Fruit fly (Drosophila melanogaster) whole organism, embryonic: Measurements from ENCODE around the gene RpS28b.
A peak's percentile ranks its signal among the peaks of the same experiment; 100 is the strongest.

Experiments used
- Asciz ChIP-seq: fragments of 200-800 bp; sonication (Bioruptor generic); optimal IDR thresholded peaks from 2 replicates; lab custom pipeline; 2017; ENCODE audit warnings: missing biosample characterization, mild to moderate bottlenecking, missing genetic modification characterization, missing genetic modification reagents
- Atf3 ChIP-seq: fragments of 200-800 bp; sonication (Bioruptor generic); optimal IDR thresholded peaks from 3 replicates; lab custom pipeline; 2016; ENCODE audit warnings: missing biosample characterization, missing genetic modification characterization
- Bdp1 ChIP-seq: fragments of 200-800 bp; sonication (Bioruptor generic); optimal IDR thresholded peaks from 3 replicates; lab custom pipeline; 2016; ENCODE audit warnings: missing biosample characterization, missing genetic modification characterization
- CG10147 ChIP-seq: fragments of 200-800 bp; sonication (Bioruptor generic); optimal IDR thresholded peaks from 2 replicates; lab custom pipeline; 2019; ENCODE audit warnings: missing biosample characterization, mild to moderate bottlenecking, missing genetic modification characterization, moderate library complexity
- CG10543 ChIP-seq: fragments of 200-800 bp; sonication (Bioruptor generic); optimal IDR thresholded peaks from 3 replicates; lab custom pipeline; 2017; ENCODE audit warnings: missing biosample characterization, mild to moderate bottlenecking, missing genetic modification characterization, moderate library complexity
- CG15269 ChIP-seq: fragments of 200-800 bp; sonication (Bioruptor generic); optimal IDR thresholded peaks from 2 replicates; lab custom pipeline; 2018; ENCODE audit warnings: missing biosample characterization, mild to moderate bottlenecking, missing genetic modification characterization, moderate library complexity
- CG16779 ChIP-seq: fragments of 200-800 bp; sonication (Bioruptor generic); IDR thresholded peaks from 2 replicates; pipeline ENCODE4 v1.3.6; 2022; ENCODE audit warnings: missing biosample characterization, missing genetic modification characterization
- CG18599 ChIP-seq: fragments of 200-800 bp; sonication (Bioruptor generic); optimal IDR thresholded peaks from 3 replicates; lab custom pipeline; 2017; ENCODE audit warnings: missing biosample characterization, missing genetic modification characterization, mild to moderate bottlenecking, moderate library complexity, missing genetic modification reagents
- CG18619 ChIP-seq: fragments of 200-800 bp; sonication (Bioruptor generic); optimal IDR thresholded peaks from 3 replicates; lab custom pipeline; 2017; ENCODE audit warnings: missing biosample characterization, mild to moderate bottlenecking, missing genetic modification characterization
- CG2129 ChIP-seq: fragments of 200-800 bp; sonication (Bioruptor generic); IDR thresholded peaks from 2 replicates; pipeline ENCODE4 v1.3.6; 2022; ENCODE audit warnings: missing biosample characterization, missing genetic modification characterization; ENCODE audit not compliant: partially characterized antibody
- CG30020 ChIP-seq: fragments of 200-800 bp; optimal IDR thresholded peaks from 2 replicates; lab custom pipeline; 2019; ENCODE audit warnings: missing biosample characterization, mild to moderate bottlenecking, missing genetic modification characterization, moderate library complexity
- CG3726 ChIP-seq: fragments of 200-800 bp; sonication (Bioruptor generic); IDR thresholded peaks from 3 replicates; pipeline ENCODE4, ENCODE4 v1.3.6; 2022; ENCODE audit warnings: missing biosample characterization, missing genetic modification characterization
- CG3995 ChIP-seq: fragments of 200-800 bp; sonication (Bioruptor generic); optimal IDR thresholded peaks from 3 replicates; lab custom pipeline; 2016; ENCODE audit warnings: missing biosample characterization, missing genetic modification characterization
- CG6765 ChIP-seq: fragments of 200-800 bp; sonication (Bioruptor generic); optimal IDR thresholded peaks from 3 replicates; lab custom pipeline; 2017; ENCODE audit warnings: missing biosample characterization, mild to moderate bottlenecking, missing genetic modification characterization
- CG7839 ChIP-seq: fragments of 200-800 bp; sonication (Bioruptor generic); optimal IDR thresholded peaks from 3 replicates; lab custom pipeline; 2018; ENCODE audit warnings: missing biosample characterization, mild to moderate bottlenecking, missing genetic modification characterization, moderate library complexity
- CG8478 ChIP-seq: fragments of >200 bp; optimal IDR thresholded peaks from 2 replicates; lab custom pipeline; 2018
- CG8924 ChIP-seq: fragments of 200-800 bp; optimal IDR thresholded peaks from 3 replicates; lab custom pipeline; 2019; ENCODE audit warnings: missing biosample characterization, mild to moderate bottlenecking, missing genetic modification characterization, moderate library complexity
- CG9727 ChIP-seq: fragments of 200-800 bp; sonication (Bioruptor generic); optimal IDR thresholded peaks from 3 replicates; lab custom pipeline; 2017; ENCODE audit warnings: missing biosample characterization, mild to moderate bottlenecking, missing genetic modification characterization
- CG9817 ChIP-seq: fragments of 200-800 bp; sonication (Bioruptor generic); optimal IDR thresholded peaks from 2 replicates; lab custom pipeline; 2018; ENCODE audit warnings: missing biosample characterization, mild to moderate bottlenecking, missing genetic modification characterization, moderate library complexity
- CoRest ChIP-seq: fragments of 200-800 bp; sonication (Bioruptor generic); optimal IDR thresholded peaks from 3 replicates; lab custom pipeline; 2018; ENCODE audit warnings: missing biosample characterization, mild to moderate bottlenecking, missing genetic modification characterization, moderate library complexity
- CrebB ChIP-seq: fragments of 200-800 bp; sonication (Bioruptor generic); optimal IDR thresholded peaks from 3 replicates; lab custom pipeline; 2018; ENCODE audit warnings: missing biosample characterization, mild to moderate bottlenecking, missing genetic modification characterization
- D19A ChIP-seq: fragments of 200-800 bp; optimal IDR thresholded peaks from 3 replicates; lab custom pipeline; 2019; ENCODE audit warnings: missing biosample characterization, mild to moderate bottlenecking, missing genetic modification characterization, moderate library complexity
- Dbx ChIP-seq: fragments of 200-800 bp; sonication (Bioruptor generic); IDR thresholded peaks from 3 replicates; pipeline ENCODE4 v1.3.6; 2022; ENCODE audit warnings: missing biosample characterization, missing genetic modification characterization
- Dek ChIP-seq: fragments of 200-800 bp; sonication (Bioruptor generic); optimal IDR thresholded peaks from 3 replicates; lab custom pipeline; 2019; ENCODE audit warnings: missing biosample characterization, mild to moderate bottlenecking, missing genetic modification characterization, moderate library complexity
- Dfd ChIP-seq, 2 experiments: fragments of >200 bp; optimal IDR thresholded peaks; 2 replicates each; lab custom pipeline; 2017; ENCODE audit warnings: missing biosample characterization in 2 of 2, missing genetic modification characterization in 2 of 2
- Hmr ChIP-seq: fragments of 200-800 bp; sonication (Bioruptor generic); optimal IDR thresholded peaks from 3 replicates; lab custom pipeline; 2017; ENCODE audit warnings: mild to moderate bottlenecking, missing biosample characterization, missing genetic modification reagents, missing genetic modification characterization
- Lim3 ChIP-seq: fragments of 200-800 bp; sonication (Bioruptor generic); IDR thresholded peaks from 2 replicates; pipeline ENCODE4 v1.3.6; 2022; ENCODE audit warnings: missing biosample characterization, missing genetic modification characterization
- Meics ChIP-seq: fragments of 200-800 bp; sonication (Bioruptor generic); optimal IDR thresholded peaks from 2 replicates; lab custom pipeline; 2017; ENCODE audit warnings: missing biosample characterization, mild to moderate bottlenecking, missing genetic modification characterization
- Rfx ChIP-seq: fragments of 200-800 bp; sonication (Bioruptor generic); IDR thresholded peaks from 2 replicates; pipeline ENCODE4 v1.3.6; 2022; ENCODE audit warnings: missing biosample characterization, missing genetic modification characterization
- Taf1 ChIP-seq: fragments of 200-800 bp; sonication (Bioruptor generic); IDR thresholded peaks from 2 replicates; pipeline ENCODE4 v1.3.6; 2022; ENCODE audit warnings: missing biosample characterization, missing genetic modification characterization
- bcd ChIP-seq: fragments of 200-800 bp; sonication (Bioruptor generic); optimal IDR thresholded peaks from 2 replicates; lab custom pipeline; 2017; ENCODE audit warnings: missing biosample characterization, mild to moderate bottlenecking, missing genetic modification characterization
- cad ChIP-seq: fragments of >200 bp; optimal IDR thresholded peaks from 2 replicates; lab custom pipeline; 2017; ENCODE audit warnings: missing biosample characterization, missing genetic modification characterization
- cas ChIP-seq: fragments of 200-800 bp; sonication (Bioruptor generic); IDR thresholded peaks from 2 replicates; pipeline ENCODE4 v1.3.6; 2022; ENCODE audit warnings: missing biosample characterization, missing genetic modification characterization
- eve ChIP-seq, 2 experiments: fragments of >200 bp; optimal IDR thresholded peaks; 2 replicates each; lab custom pipeline; 2017; ENCODE audit warnings: missing biosample characterization in 2 of 2, missing genetic modification characterization in 2 of 2
- gem ChIP-seq: fragments of 200-800 bp; sonication (Bioruptor generic); optimal IDR thresholded peaks from 2 replicates; lab custom pipeline; 2019; ENCODE audit warnings: missing biosample characterization, mild to moderate bottlenecking, missing genetic modification characterization, moderate library complexity
- grau ChIP-seq: fragments of 200-800 bp; optimal IDR thresholded peaks from 3 replicates; lab custom pipeline; 2019; ENCODE audit warnings: missing biosample characterization, mild to moderate bottlenecking, missing genetic modification characterization, moderate library complexity
- lab ChIP-seq: fragments of 200-800 bp; sonication (Bioruptor generic); optimal IDR thresholded peaks from 3 replicates; lab custom pipeline; 2017; ENCODE audit warnings: missing biosample characterization, missing genetic modification characterization, mild to moderate bottlenecking, moderate library complexity, missing genetic modification reagents
- lilli ChIP-seq: fragments of 200-800 bp; sonication (Bioruptor generic); optimal IDR thresholded peaks from 3 replicates; lab custom pipeline; 2016; ENCODE audit warnings: missing biosample characterization, missing genetic modification characterization
- lola ChIP-seq, 3 experiments: fragments of >200 bp in 2 of 3; fragments of 200-800 bp in 1 of 3; sonication (Bioruptor generic) in 1 of 3; optimal IDR thresholded peaks; 2 replicates each; lab custom pipeline; 2017 to 2019; ENCODE audit warnings: missing biosample characterization in 3 of 3, missing genetic modification characterization in 3 of 3, mild to moderate bottlenecking in 1 of 3, moderate library complexity in 1 of 3
- mirr ChIP-seq: fragments of 200-800 bp; sonication (Bioruptor generic); optimal IDR thresholded peaks from 3 replicates; lab custom pipeline; 2018; ENCODE audit warnings: missing biosample characterization, mild to moderate bottlenecking, missing genetic modification characterization
- peb ChIP-seq: fragments of 200-800 bp; sonication (Bioruptor generic); IDR thresholded peaks from 2 replicates; pipeline ENCODE4 v1.3.6; 2022; ENCODE audit warnings: missing biosample characterization, missing genetic modification characterization
- pfk ChIP-seq: fragments of 200-800 bp; sonication (Bioruptor generic); optimal IDR thresholded peaks from 2 replicates; lab custom pipeline; 2018; ENCODE audit warnings: missing biosample characterization, mild to moderate bottlenecking, missing genetic modification characterization, moderate library complexity
- schlank ChIP-seq: fragments of 200-800 bp; sonication (Bioruptor generic); optimal IDR thresholded peaks from 2 replicates; lab custom pipeline; 2018; ENCODE audit warnings: missing biosample characterization, mild to moderate bottlenecking, missing genetic modification characterization
- sens ChIP-seq: fragments of 200-800 bp; sonication (Bioruptor generic); peaks from one replicate; lab custom pipeline; 2016; ENCODE audit warnings: missing biosample characterization, missing genetic modification characterization
- slbo ChIP-seq: fragments of 200-800 bp; sonication (Bioruptor generic); IDR thresholded peaks from 2 replicates; pipeline ENCODE4 v1.3.6; 2022; ENCODE audit warnings: missing biosample characterization, missing genetic modification characterization
- slp2 ChIP-seq: fragments of 200-800 bp; sonication (Bioruptor generic); optimal IDR thresholded peaks from 2 replicates; lab custom pipeline; 2016; ENCODE audit warnings: missing biosample characterization, missing genetic modification characterization
- stwl ChIP-seq: fragments of 200-800 bp; sonication (Bioruptor generic); optimal IDR thresholded peaks from 3 replicates; lab custom pipeline; 2018; ENCODE audit warnings: missing biosample characterization, mild to moderate bottlenecking, missing genetic modification characterization, moderate library complexity
- unc-4 ChIP-seq: fragments of 200-800 bp; sonication (Bioruptor generic); IDR thresholded peaks from 2 replicates; pipeline ENCODE4 v1.3.6; 2022; ENCODE audit warnings: missing biosample characterization, missing genetic modification characterization; ENCODE audit not compliant: partially characterized antibody

RpS28b gene

DNA sequence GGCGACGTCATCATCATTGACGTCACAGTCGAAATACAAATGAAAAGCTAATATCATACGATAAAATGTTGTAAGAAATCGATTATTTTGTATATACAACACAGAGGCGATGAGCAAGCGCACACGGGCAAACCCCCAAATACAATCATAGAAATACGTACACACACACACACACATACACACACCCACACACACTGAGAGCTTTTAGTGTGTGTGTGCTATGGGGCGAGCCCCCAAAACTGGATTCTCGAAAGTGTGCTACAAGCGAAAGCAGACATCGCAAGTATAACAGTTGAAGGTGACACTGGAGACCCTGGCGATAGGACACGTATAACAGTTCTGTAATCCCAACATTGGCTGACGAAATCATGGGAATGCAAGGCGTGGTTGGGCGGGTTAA, 27.4 kb downstream of the RpS28b start (continued):
- TF ChIP-seq unc-4 (GFP tag; lab: Robert Waterston, UW) (peak; percentile 39; the same call in 1 of the 2 replicates), Asciz (GFP tag; lab: Kevin White, UChicago) (no peak), CG8478 (lab: Kevin White, UChicago) (peak; percentile 52), CrebB (tag; lab: Kevin White, UChicago) (peak; percentile 19), CG10543 (GFP tag; lab: Kevin White, UChicago) (peak; percentile 42), sens (GFP tag; lab: Kevin White, UChicago) (peak; percentile 54), schlank (no peak), CG6765 (GFP tag; lab: Kevin White, UChicago) (peak; percentile 14)

DNA sequence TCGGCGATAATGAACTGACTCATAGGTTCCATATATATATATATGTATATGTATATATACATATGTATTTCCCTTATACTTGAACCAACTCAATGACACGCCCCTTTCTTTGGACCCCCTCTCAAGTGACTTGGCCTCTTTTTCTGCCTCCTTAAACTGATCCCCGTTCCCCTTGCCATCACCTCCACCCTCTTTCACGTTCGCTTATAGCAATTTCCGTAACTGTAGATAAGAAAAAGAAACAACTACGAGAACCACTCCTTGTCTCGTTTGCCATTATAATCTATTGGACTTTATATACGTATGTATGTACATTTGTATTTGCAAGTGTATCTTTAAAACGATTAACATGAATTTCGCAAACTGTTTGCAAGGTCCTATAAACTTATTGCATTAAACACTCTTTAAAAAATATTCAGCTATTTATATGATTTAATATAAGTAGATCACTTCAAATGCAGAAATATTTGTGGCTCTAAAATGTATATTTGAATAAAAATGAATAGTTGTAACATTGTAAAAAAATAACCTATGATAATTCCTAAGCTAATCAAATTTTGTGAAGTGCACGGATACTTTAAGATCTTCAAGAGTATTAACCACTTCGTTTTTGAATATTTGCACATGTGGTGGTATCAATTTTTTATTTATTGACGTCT, 28.4 kb downstream of the RpS28b start:
- TF ChIP-seq CG18599 (GFP tag; lab: Kevin White, UChicago): peak; percentile 57
- TF ChIP-seq slbo (GFP tag; lab: Robert Waterston, UW): peak; percentile 33
- peak; percentile 25 for TF ChIP-seq CG9727 (GFP tag; lab: Kevin White, UChicago)
- no peak for TF ChIP-seq CG2129
- TF ChIP-seq gem (tag; lab: Kevin White, UChicago): peak; percentile 49
- no peak for TF ChIP-seq Bdp1 (GFP tag; lab: Kevin White, UChicago)
- TF ChIP-seq D19A: peak; percentile 67
- TF ChIP-seq Taf1 (GFP tag; lab: Robert Waterston, UW): 0 out of 2 replicates have a peak, but pooled peaks have one; percentile 13
- no peak for TF ChIP-seq CG16779 (GFP tag; lab: Robert Waterston, UW)
- no peak for TF ChIP-seq CG3995
- no peak for TF ChIP-seq cas (GFP tag; lab: Robert Waterston, UW)
- no peak for TF ChIP-seq CG3726 (GFP tag; lab: Robert Waterston, UW)
- peak; percentile 48 for TF ChIP-seq CoRest (tag; lab: Kevin White, UChicago)
- peak; percentile 6 for TF ChIP-seq bcd (GFP tag; lab: Kevin White, UChicago)
- TF ChIP-seq CG9817 (tag; lab: Kevin White, UChicago): peak; percentile 8
- TF ChIP-seq CG30020 (tag; lab: Kevin White, UChicago): no peak
- peak; percentile 50 for TF ChIP-seq lilli (GFP tag; lab: Kevin White, UChicago)
- no peak for TF ChIP-seq Atf3
- no peak for TF ChIP-seq pfk
- TF ChIP-seq Dbx (GFP tag; lab: Robert Waterston, UW): 0 out of 3 replicates have a peak, but pooled peaks have one; percentile 34
- peak; percentile 70 for TF ChIP-seq Hmr (GFP tag; lab: Kevin White, UChicago)
- TF ChIP-seq lola (GFP tag; optimal IDR thresholded peaks at IDR 0.05; lab: Kevin White, UChicago): no peak
- peak; percentile 9 for TF ChIP-seq mirr
- TF ChIP-seq CG8924 (tag; lab: Kevin White, UChicago): peak; percentile 33
- peak; percentile 34 for TF ChIP-seq Dek (tag; lab: Kevin White, UChicago)
- TF ChIP-seq Meics (GFP tag; lab: Kevin White, UChicago): peak; percentile 65
- no peak for TF ChIP-seq Lim3 (GFP tag; lab: Robert Waterston, UW)
- TF ChIP-seq CG7839 (tag; lab: Kevin White, UChicago): peak; percentile 52
- TF ChIP-seq CG10147 (GFP tag; lab: Kevin White, UChicago): peak; percentile 59
- peak; percentile 18; the same call in 1 of the 2 replicates for TF ChIP-seq Rfx (GFP tag; lab: Robert Waterston, UW)
- no peak for TF ChIP-seq slp2 (GFP tag; lab: Kevin White, UChicago)
- TF ChIP-seq stwl (tag; lab: Kevin White, UChicago): no peak
- TF ChIP-seq CG18619: peak; percentile 36
- TF ChIP-seq CG15269: peak; percentile 6
- TF ChIP-seq cad (GFP tag; lab: Kevin White, UChicago): no peak
- TF ChIP-seq peb: no peak
- TF ChIP-seq grau (tag; lab: Kevin White, UChicago): peak; percentile 63
- TF ChIP-seq lab (GFP tag; lab: Kevin White, UChicago): peak; percentile 55
- no peak for TF ChIP-seq Dfd (GFP tag; optimal IDR thresholded peaks at IDR 0.05; lab: Kevin White, UChicago)
- no peak for TF ChIP-seq eve (GFP tag; optimal IDR thresholded peaks at IDR 0.05; lab: Kevin White, UChicago)
